Fruit fly (Drosophila melanogaster) whole organism, pupa: ENCODE results near the gene raskol.
A peak's percentile ranks its signal among the peaks of the same experiment; 100 is the strongest.

Source experiments
- CG10348 ChIP-seq: fragments of 200-800 bp; sonication (Bioruptor generic); IDR thresholded peaks from 2 replicates; pipeline ENCODE4 v1.3.6; 2022; ENCODE audit warnings: missing biosample characterization, missing genetic modification characterization
- CG15710 ChIP-seq: fragments of 200-800 bp; sonication (Bioruptor generic); optimal IDR thresholded peaks from 2 replicates; lab custom pipeline; 2018; ENCODE audit warnings: missing biosample characterization, mild to moderate bottlenecking, missing genetic modification characterization, moderate library complexity
- CG32121 ChIP-seq: fragments of 200-800 bp; sonication (Bioruptor generic); IDR thresholded peaks from 2 replicates; pipeline ENCODE4 v1.3.6; 2022; ENCODE audit warnings: missing biosample characterization, missing genetic modification characterization
- CG34367 ChIP-seq: fragments of 200-800 bp; sonication (Bioruptor generic); optimal IDR thresholded peaks from 2 replicates; lab custom pipeline; 2018; ENCODE audit warnings: missing biosample characterization, mild to moderate bottlenecking, missing genetic modification characterization
- CG4496 ChIP-seq: fragments of 200-800 bp; sonication (Bioruptor generic); IDR thresholded peaks from 3 replicates; pipeline ENCODE4 v1.3.6; 2022; ENCODE audit warnings: missing biosample characterization, missing genetic modification characterization
- CG8159 ChIP-seq: fragments of 200-800 bp; sonication (Bioruptor generic); optimal IDR thresholded peaks from 3 replicates; lab custom pipeline; 2018; ENCODE audit warnings: missing biosample characterization, mild to moderate bottlenecking, missing genetic modification characterization, moderate library complexity
- CG8301 ChIP-seq: fragments of 200-800 bp; sonication (Bioruptor generic); optimal IDR thresholded peaks from 2 replicates; lab custom pipeline; 2018; ENCODE audit warnings: missing biosample characterization, mild to moderate bottlenecking, missing genetic modification characterization
- D1 ChIP-seq: fragments of 200-800 bp; sonication (Bioruptor generic); optimal IDR thresholded peaks from 2 replicates; lab custom pipeline; 2018; ENCODE audit warnings: missing biosample characterization, mild to moderate bottlenecking, missing genetic modification characterization, moderate library complexity
- EcR ChIP-seq: fragments of 200-800 bp; sonication (Bioruptor generic); optimal IDR thresholded peaks from 3 replicates; lab custom pipeline; 2019; ENCODE audit warnings: missing biosample characterization, missing genetic modification characterization, mild to moderate bottlenecking, moderate library complexity, missing genetic modification reagents
- Pif1A ChIP-seq: fragments of 200-800 bp; sonication (Bioruptor generic); optimal IDR thresholded peaks from 3 replicates; lab custom pipeline; 2016; ENCODE audit warnings: missing biosample characterization, missing genetic modification characterization
- Snoo ChIP-seq: fragments of 200-800 bp; sonication (Bioruptor generic); optimal IDR thresholded peaks from 3 replicates; lab custom pipeline; 2017; ENCODE audit warnings: missing biosample characterization, mild to moderate bottlenecking, missing genetic modification characterization, inconsistent platforms
- fd96Ca ChIP-seq: fragments of 200-800 bp; sonication (Bioruptor generic); IDR thresholded peaks from 3 replicates; pipeline ENCODE4 v1.3.6; 2022; ENCODE audit warnings: missing biosample characterization, missing genetic modification characterization
- gl ChIP-seq: fragments of 200-800 bp; sonication (Bioruptor generic); optimal IDR thresholded peaks from 2 replicates; lab custom pipeline; 2018; ENCODE audit warnings: missing biosample characterization, mild to moderate bottlenecking, missing genetic modification characterization
- rn ChIP-seq: fragments of 200-800 bp; sonication (Bioruptor generic); IDR thresholded peaks from 2 replicates; pipeline ENCODE4 v1.3.6; 2022; ENCODE audit warnings: missing biosample characterization, missing genetic modification characterization

DNA sequence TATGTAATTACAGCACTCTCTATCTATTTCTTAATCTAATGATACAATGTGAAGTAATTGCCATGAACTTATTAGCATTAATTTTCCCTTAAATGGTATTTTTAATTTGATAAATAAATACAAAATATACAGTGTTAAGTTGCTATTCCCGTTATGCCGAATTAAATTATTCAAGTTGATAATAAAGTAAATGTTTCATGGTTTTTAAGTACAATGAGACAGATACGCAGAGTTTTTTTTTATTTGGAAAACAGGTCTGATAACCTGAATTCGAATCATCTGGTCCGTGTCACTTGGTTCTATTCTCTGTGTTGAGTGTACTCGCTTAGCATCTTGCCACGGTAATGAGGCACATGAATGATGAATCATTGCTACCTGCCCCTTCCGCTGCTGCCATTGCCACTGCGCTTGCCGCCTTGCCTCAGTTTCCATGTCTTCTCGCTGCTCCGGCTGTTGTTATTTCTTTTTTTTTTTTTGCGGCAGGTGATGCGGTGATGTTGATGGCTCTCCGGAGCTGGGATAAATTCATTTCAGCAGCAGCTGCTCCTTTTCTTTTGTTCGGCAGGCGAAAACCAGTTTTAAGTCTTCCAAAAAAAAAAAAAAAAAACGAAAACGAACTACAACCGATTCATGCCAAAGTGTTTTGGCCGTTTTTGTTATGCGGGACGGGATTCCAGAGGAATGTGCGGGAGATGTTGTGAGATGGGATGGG lies 35.9 kb downstream of the raskol start:
- TF ChIP-seq fd96Ca (no peak), gl (tag; lab: Kevin White, UChicago) (no peak), EcR (GFP tag; lab: Kevin White, UChicago) (peak; percentile 37), CG8159 (tag; lab: Kevin White, UChicago) (peak; percentile 64), CG15710 (tag; lab: Kevin White, UChicago) (peak; percentile 37), D1 (tag; lab: Kevin White, UChicago) (no peak), rn (GFP tag; lab: Robert Waterston, UW) (no peak), CG34367 (tag; lab: Kevin White, UChicago) (peak; percentile 27), CG10348 (no peak), CG8301 (peak; percentile 23), Pif1A (GFP tag; lab: Kevin White, UChicago) (no peak), Snoo (no peak), CG4496 (0 out of 3 replicates have a peak, but pooled peaks have one; percentile 50), CG32121 (no peak)
